Worm (Caenorhabditis elegans): ENCODE measurements around the gene F16G10.2.

DNA sequence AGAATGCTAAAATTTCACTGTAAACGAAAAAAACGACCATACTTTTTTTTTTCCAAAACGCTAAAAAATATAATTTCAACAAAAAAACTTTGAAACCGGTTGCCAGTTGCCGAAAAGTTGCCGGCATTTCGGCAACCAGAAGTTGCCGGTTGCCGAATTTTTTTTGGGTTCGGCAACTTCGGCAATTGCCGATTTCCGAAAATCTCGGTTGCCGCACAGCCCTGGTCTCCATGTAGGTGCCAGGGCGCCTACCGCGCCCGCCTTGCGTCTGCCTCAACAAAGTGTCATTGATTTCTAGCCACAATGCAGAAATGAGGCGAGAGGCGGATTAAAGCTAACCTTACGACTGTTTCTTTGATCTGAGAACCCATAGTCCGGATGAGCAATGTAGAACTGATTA, 36.0 kb downstream of the F16G10.2 start:
- TF ChIP-seq him-1 (tag; optimal IDR thresholded peaks at IDR 0.05) (no peak), dao-5 (tag; optimal IDR thresholded peaks at IDR 0.05) (no peak), W03F9.2 (tag; optimal IDR thresholded peaks at IDR 0.05) (no peak)

All from whole organism, L4/young adult.